Worm (Caenorhabditis elegans) whole organism, L4/young adult: ENCODE results near the gene srh-85.
"Not testable (repeated sequence)": the region's sequence is repeated elsewhere in the genome, so short reads cannot be mapped to it uniquely, and the experiment has no call there.

ENCODE experiments used
- dao-5 ChIP-seq: sonication (generic microtip); optimal IDR thresholded peaks from 2 replicates; lab custom pipeline; 2016; ENCODE audit warnings: missing genotype, missing genetic modification characterization, moderate library complexity, missing compliant biosample characterization
- him-1 ChIP-seq: sonication (generic microtip); optimal IDR thresholded peaks from 2 replicates; lab custom pipeline; 2016; ENCODE audit warnings: missing genotype, missing genetic modification reagents, missing genetic modification characterization, missing compliant biosample characterization

DNA sequence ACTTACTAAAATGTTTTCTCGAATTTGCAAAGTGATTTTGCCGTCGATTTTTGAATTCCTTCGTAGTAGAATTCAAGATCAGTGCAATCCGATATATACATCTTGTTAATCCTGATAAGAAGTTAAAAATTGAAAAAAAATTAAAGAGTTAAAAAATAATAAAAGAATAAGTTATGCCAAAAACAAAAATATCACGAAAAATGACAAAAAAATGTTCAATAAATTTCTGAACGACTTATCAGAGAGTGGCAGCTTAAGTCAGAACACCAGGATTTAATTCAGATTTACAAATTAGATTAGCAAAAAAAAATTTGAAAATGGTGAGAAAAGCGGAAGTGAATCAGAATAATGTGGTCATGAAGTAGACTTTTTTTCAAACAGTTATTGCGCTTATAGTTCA, 12.0 kb downstream of the srh-85 start, which contains the start of gene srw-123:
- TF ChIP-seq dao-5 (tag; lab: Kevin White, UChicago); him-1: not testable (repeated sequence)
